Worm (Caenorhabditis elegans): ENCODE results near the gene glb-14.

DNA sequence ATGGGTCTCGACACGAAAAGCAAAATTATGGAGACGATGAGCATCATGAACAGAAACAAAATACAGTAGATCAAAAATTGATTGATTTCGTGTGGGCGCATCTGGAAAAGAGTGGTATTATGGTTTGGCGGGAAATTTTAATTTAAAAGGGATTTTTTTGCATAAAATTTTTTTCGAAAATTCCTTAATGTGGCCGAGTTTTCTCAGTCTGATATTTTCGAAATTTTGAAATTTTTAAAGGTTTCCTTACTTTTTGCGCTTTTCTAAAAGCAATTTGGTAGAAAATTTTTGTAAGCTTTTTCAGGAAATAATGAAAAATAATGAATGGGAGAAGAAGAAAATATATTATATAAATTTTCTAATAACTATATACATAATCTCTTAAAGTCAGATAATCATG lies 10.9 kb downstream of the glb-14 start, which contains the start of gene F21A3.2:
- TF ChIP-seq nhr-76 (tag; optimal IDR thresholded peaks at IDR 0.05): no peak
- TF ChIP-seq elt-1 (tag; optimal IDR thresholded peaks at IDR 0.05): no peak
- TF ChIP-seq ceh-82 (tag; optimal IDR thresholded peaks at IDR 0.05): no peak

All from whole organism, L3 larva.